Worm (Caenorhabditis elegans) whole organism, L2 larva: Measurements from ENCODE around the gene xbx-3.

Experiments used
- C34F6.9 ChIP-seq: fragments of 150-350 bp; optimal IDR thresholded peaks from 2 replicates; lab custom pipeline; 2014; ENCODE audit warnings: missing biosample characterization, missing genetic modification characterization
- R02D3.7 ChIP-seq: fragments of 150-350 bp; optimal IDR thresholded peaks from 2 replicates; lab custom pipeline; 2014; ENCODE audit warnings: missing biosample characterization, missing genetic modification characterization
- Y55F3AM.14 ChIP-seq: fragments of 200-800 bp; sonication (Bioruptor generic); optimal IDR thresholded peaks from 2 replicates; lab custom pipeline; 2018; ENCODE audit warnings: mild to moderate bottlenecking, missing genetic modification characterization, missing compliant biosample characterization
- alr-1 ChIP-seq: fragments of 150-350 bp; optimal IDR thresholded peaks from 2 replicates; lab custom pipeline; 2014; ENCODE audit warnings: missing biosample characterization, missing genetic modification characterization
- aly-2 ChIP-seq: fragments of 150-350 bp; optimal IDR thresholded peaks from 2 replicates; lab custom pipeline; 2014; ENCODE audit warnings: missing biosample characterization, missing genetic modification characterization
- ceh-82 ChIP-seq: fragments of 150-350 bp; optimal IDR thresholded peaks from 2 replicates; lab custom pipeline; 2014; ENCODE audit warnings: missing biosample characterization, missing genetic modification characterization
- crh-2 ChIP-seq: sonication (generic microtip); optimal IDR thresholded peaks from 2 replicates; lab custom pipeline; 2017; ENCODE audit warnings: missing biosample characterization, missing genetic modification characterization
- dmd-4 ChIP-seq: sonication (generic microtip); optimal IDR thresholded peaks from 2 replicates; lab custom pipeline; 2017; ENCODE audit warnings: missing biosample characterization, missing genetic modification characterization
- egl-27 ChIP-seq: sonication (generic microtip); optimal IDR thresholded peaks from 3 replicates; lab custom pipeline; 2017; ENCODE audit warnings: missing biosample characterization, missing genetic modification reagents, missing genetic modification characterization
- elt-1 ChIP-seq: fragments of 150-350 bp; optimal IDR thresholded peaks from 2 replicates; lab custom pipeline; 2014; ENCODE audit warnings: missing biosample characterization, missing genetic modification characterization
- fos-1 ChIP-seq: fragments of 150-350 bp; optimal IDR thresholded peaks from 2 replicates; lab custom pipeline; 2014; ENCODE audit warnings: missing biosample characterization, missing genetic modification characterization
- lsy-2 ChIP-seq, 2 experiments: fragments of 150-350 bp in 1 of 2; sonication (generic microtip) in 1 of 2; optimal IDR thresholded peaks; 2 replicates each; lab custom pipeline; 2014 to 2017; ENCODE audit warnings: missing biosample characterization in 2 of 2, missing genetic modification characterization in 2 of 2
- mbf-1 ChIP-seq: sonication (generic microtip); optimal IDR thresholded peaks from 2 replicates; lab custom pipeline; 2017; ENCODE audit warnings: missing biosample characterization, missing genetic modification characterization
- mdl-1 ChIP-seq, 2 experiments: fragments of 150-350 bp in 1 of 2; sonication (generic microtip) in 1 of 2; optimal IDR thresholded peaks; 2 replicates each; lab custom pipeline; 2017; ENCODE audit warnings: missing biosample characterization in 2 of 2, missing genetic modification characterization in 2 of 2
- nhr-10 ChIP-seq: sonication (generic microtip); optimal IDR thresholded peaks from 2 replicates; lab custom pipeline; 2017; ENCODE audit warnings: missing biosample characterization, missing genetic modification characterization
- nhr-11 ChIP-seq: fragments of 150-350 bp; optimal IDR thresholded peaks from 2 replicates; lab custom pipeline; 2014; ENCODE audit warnings: missing biosample characterization, missing genetic modification characterization
- nhr-12 ChIP-seq: fragments of 150-350 bp; optimal IDR thresholded peaks from 2 replicates; lab custom pipeline; 2014; ENCODE audit warnings: missing biosample characterization, missing genetic modification characterization
- nhr-129 ChIP-seq: fragments of 150-350 bp; optimal IDR thresholded peaks from 2 replicates; lab custom pipeline; 2014; ENCODE audit warnings: missing biosample characterization, missing genetic modification characterization
- nhr-21 ChIP-seq: fragments of 150-350 bp; optimal IDR thresholded peaks from 2 replicates; lab custom pipeline; 2014; ENCODE audit warnings: missing biosample characterization, missing genetic modification characterization
- nhr-23 ChIP-seq: fragments of 150-350 bp; optimal IDR thresholded peaks from 2 replicates; lab custom pipeline; 2014; ENCODE audit warnings: missing biosample characterization, missing genetic modification reagents, missing genetic modification characterization
- nhr-237 ChIP-seq: fragments of 150-350 bp; optimal IDR thresholded peaks from 2 replicates; lab custom pipeline; 2014; ENCODE audit warnings: missing biosample characterization, missing genetic modification characterization
- nhr-25 ChIP-seq: fragments of 150-350 bp; sonication (generic microtip); optimal IDR thresholded peaks from 3 replicates; lab custom pipeline; 2014; ENCODE audit warnings: missing biosample characterization, missing genetic modification characterization
- nhr-6 ChIP-seq: fragments of 150-350 bp; optimal IDR thresholded peaks from 2 replicates; lab custom pipeline; 2014; ENCODE audit warnings: missing biosample characterization, missing genetic modification characterization
- nhr-77 ChIP-seq: fragments of 150-350 bp; optimal IDR thresholded peaks from 2 replicates; lab custom pipeline; 2014; ENCODE audit warnings: missing biosample characterization, missing genetic modification characterization
- sem-4 ChIP-seq: fragments of 150-350 bp; optimal IDR thresholded peaks from 2 replicates; lab custom pipeline; 2014; ENCODE audit warnings: missing biosample characterization, missing genetic modification reagents, missing genetic modification characterization
- snpc-4 ChIP-seq: fragments of 150-350 bp; optimal IDR thresholded peaks from 2 replicates; lab custom pipeline; 2014; ENCODE audit warnings: missing biosample characterization, missing genetic modification characterization
- unc-55 ChIP-seq: fragments of 150-350 bp; sonication (generic microtip); optimal IDR thresholded peaks from 3 replicates; lab custom pipeline; 2014; ENCODE audit warnings: missing biosample characterization, missing genetic modification reagents, missing genetic modification characterization
- unc-62 ChIP-seq: fragments of 150-350 bp; optimal IDR thresholded peaks from 2 replicates; lab custom pipeline; 2014; ENCODE audit warnings: missing biosample characterization, missing genetic modification reagents, missing genetic modification characterization
- zag-1 ChIP-seq: fragments of 150-350 bp; optimal IDR thresholded peaks from 2 replicates; lab custom pipeline; 2014; ENCODE audit warnings: missing biosample characterization, missing genetic modification characterization
- ztf-11 ChIP-seq: sonication (generic microtip); optimal IDR thresholded peaks from 2 replicates; lab custom pipeline; 2017; ENCODE audit warnings: missing biosample characterization, missing genetic modification characterization

xbx-3 gene

ce11 chrIII:10023452-10023851, 12.3 kb upstream of the xbx-3 start, which contains the start of gene ins-21:
Gene ins-21, plus strand, starts transcription at chrIII:10023752.
- TF ChIP-seq ceh-82 (no peak), elt-1 (tag; lab: Kevin White, UChicago) (no peak), nhr-10 (tag; lab: Kevin White, UChicago) (no peak), aly-2 (tag; lab: Kevin White, UChicago) (no peak), R02D3.7 (tag; lab: Kevin White, UChicago) (no peak)

ce11 chrIII:10025989-10026388, 9.8 kb upstream of the xbx-3 start, which contains the start of gene ins-22:
Gene ins-22, plus strand, starts transcription at chrIII:10026289.
- TF ChIP-seq dmd-4 (tag; lab: Kevin White, UChicago) (no peak), Y55F3AM.14 (no peak), C34F6.9 (tag; lab: Kevin White, UChicago) (no peak), nhr-11 (no peak), nhr-25 (tag; lab: Kevin White, UChicago) (no peak), alr-1 (tag; lab: Kevin White, UChicago) (no peak), egl-27 (tag; lab: Kevin White, UChicago) (no peak), sem-4 (no peak), nhr-12 (no peak), ceh-82 (no peak), fos-1 (tag; lab: Kevin White, UChicago) (no peak)

ce11 chrIII:10027947-10028346, 7.8 kb upstream of the xbx-3 start, which contains the start of gene ins-23:
Gene ins-23, plus strand, starts transcription at chrIII:10028247.
- TF ChIP-seq mbf-1 (tag; lab: Kevin White, UChicago) (no peak), lsy-2 (tag; optimal IDR thresholded peaks at IDR 0.05; lab: Kevin White, UChicago) (no peak), unc-62 (GFP tag; lab: Kevin White, UChicago) (no peak), sem-4 (no peak), nhr-25 (tag; lab: Kevin White, UChicago) (no peak), fos-1 (tag; lab: Kevin White, UChicago) (no peak), dmd-4 (tag; lab: Kevin White, UChicago) (no peak), nhr-129 (no peak), ztf-11 (tag; lab: Kevin White, UChicago) (no peak), crh-2 (tag; lab: Kevin White, UChicago) (no peak), R02D3.7 (tag; lab: Kevin White, UChicago) (no peak), nhr-11 (no peak), nhr-23 (no peak)

- TF ChIP-seq nhr-129: no peak
- TF ChIP-seq nhr-77 (tag; lab: Kevin White, UChicago): no peak
- no peak for TF ChIP-seq ztf-11 (tag; lab: Kevin White, UChicago)
- no peak for TF ChIP-seq nhr-12
- TF ChIP-seq unc-62 (GFP tag; lab: Kevin White, UChicago): no peak
- no peak for TF ChIP-seq C34F6.9 (tag; lab: Kevin White, UChicago)
- no peak for TF ChIP-seq ceh-82
- TF ChIP-seq nhr-23: no peak
- no peak for TF ChIP-seq unc-55
- no peak for TF ChIP-seq alr-1 (tag; lab: Kevin White, UChicago)
- no peak for TF ChIP-seq mdl-1 (tag; optimal IDR thresholded peaks at IDR 0.05; lab: Kevin White, UChicago)
- no peak for TF ChIP-seq zag-1 (tag; lab: Kevin White, UChicago)
- TF ChIP-seq snpc-4 (tag; lab: Kevin White, UChicago): no peak
These were observed 5.2 kb upstream of the xbx-3 start, which contains the start of gene M04D8.4 for ce11 chrIII:10030549-10030948. Gene M04D8.4, minus strand, starts transcription at chrIII:10030649.

ce11 chrIII:10033213-10033612, 2.5 kb upstream of the xbx-3 start, which contains the start of gene M04D8.5:
Gene M04D8.5, minus strand, starts transcription at chrIII:10033313.
- TF ChIP-seq nhr-25 (tag; lab: Kevin White, UChicago) (no peak), nhr-6 (tag; lab: Kevin White, UChicago) (no peak), dmd-4 (tag; lab: Kevin White, UChicago) (no peak), nhr-12 (no peak), nhr-21 (tag; lab: Kevin White, UChicago) (no peak)

- no peak for TF ChIP-seq nhr-25 (tag; lab: Kevin White, UChicago)
- TF ChIP-seq snpc-4 (tag; lab: Kevin White, UChicago): no peak
- TF ChIP-seq alr-1 (tag; lab: Kevin White, UChicago): no peak
- TF ChIP-seq nhr-6 (tag; lab: Kevin White, UChicago): no peak
- no peak for TF ChIP-seq R02D3.7 (tag; lab: Kevin White, UChicago)
- TF ChIP-seq nhr-237 (tag; lab: Kevin White, UChicago): no peak
- no peak for TF ChIP-seq mdl-1 (tag; optimal IDR thresholded peaks at IDR 0.05; lab: Kevin White, UChicago)
- TF ChIP-seq elt-1 (tag; lab: Kevin White, UChicago): no peak
These were observed 1.9 kb upstream of the xbx-3 start, which contains the start of gene M04D8.8 for ce11 chrIII:10033881-10034280. Gene M04D8.8, plus strand, starts transcription at chrIII:10034181.
